Worm (Caenorhabditis elegans) whole organism, L4 larva: ENCODE results near the gene nhr-121.
"Not testable (repeated sequence)": the region's sequence is repeated elsewhere in the genome, so short reads cannot be mapped to it uniquely, and the experiment has no call there.

Experiments used
- R02D3.7 ChIP-seq: fragments of 150-350 bp; sonication (generic microtip); optimal IDR thresholded peaks from 3 replicates; lab custom pipeline; 2014; ENCODE audit warnings: missing biosample characterization, missing genetic modification characterization
- ama-1 ChIP-seq: fragments of 150-350 bp; optimal IDR thresholded peaks from 2 replicates; lab custom pipeline; 2014; ENCODE audit warnings: inconsistent platforms, mixed read lengths
- ces-1 ChIP-seq: fragments of 150-350 bp; sonication (generic microtip); optimal IDR thresholded peaks from 4 replicates; lab custom pipeline; 2014; ENCODE audit warnings: missing biosample characterization, missing genetic modification reagents, missing genetic modification characterization
- daf-12 ChIP-seq: fragments of 150-350 bp; optimal IDR thresholded peaks from 2 replicates; lab custom pipeline; 2014; ENCODE audit warnings: missing biosample characterization, missing genetic modification reagents, missing genetic modification characterization
- egl-27 ChIP-seq: sonication (generic microtip); optimal IDR thresholded peaks from 3 replicates; lab custom pipeline; 2017; ENCODE audit warnings: missing biosample characterization, missing genetic modification reagents, missing genetic modification characterization
- lir-3 ChIP-seq: sonication (generic microtip); optimal IDR thresholded peaks from 2 replicates; lab custom pipeline; 2016; ENCODE audit warnings: mild to moderate bottlenecking, missing genetic modification characterization, missing compliant biosample characterization
- mep-1 ChIP-seq: fragments of 150-350 bp; sonication (generic microtip); optimal IDR thresholded peaks from 3 replicates; lab custom pipeline; 2014; ENCODE audit warnings: missing biosample characterization, missing genetic modification characterization
- nhr-25 ChIP-seq: sonication (generic microtip); optimal IDR thresholded peaks from 2 replicates; lab custom pipeline; 2017; ENCODE audit warnings: missing genetic modification characterization, mild to moderate bottlenecking, missing compliant biosample characterization, antibody characterized with exemption, moderate library complexity, borderline replicate concordance; ENCODE audit not compliant: insufficient read depth
- pha-4 ChIP-seq, 2 experiments: fragments of 150-350 bp in 1 of 2; fragments of 200-800 bp in 1 of 2; sonication (Bioruptor generic) in 1 of 2; IDR thresholded peaks in 1 of 2; optimal IDR thresholded peaks in 1 of 2; 2 replicates each; pipeline versions ENCODE4 v1.3.6 to Lab custom; 2014 to 2022; ENCODE audit warnings: missing genetic modification characterization in 2 of 2, missing genetic modification reagents in 2 of 2, missing biosample characterization in 1 of 2, missing compliant biosample characterization in 1 of 2
- saeg-2 ChIP-seq: fragments of 200-800 bp; sonication (Bioruptor generic); IDR thresholded peaks from 2 replicates; pipeline ENCODE4 v1.3.6; 2022; ENCODE audit warnings: missing genetic modification reagents, missing genetic modification characterization, missing compliant biosample characterization

ce11 chrIII:2494717-2495116, 40.1 kb upstream of the nhr-121 start:
- TF ChIP-seq daf-12 (tag; lab: Kevin White, UChicago); nhr-25 (tag; lab: Kevin White, UChicago); ces-1 (GFP tag; lab: Kevin White, UChicago); R02D3.7 (tag; lab: Kevin White, UChicago); ama-1; egl-27 (tag; lab: Kevin White, UChicago); mep-1; lir-3 (tag; lab: Kevin White, UChicago); pha-4 (tag; optimal IDR thresholded peaks at IDR 0.05; lab: Kevin White, UChicago); saeg-2 (GFP tag; lab: Robert Waterston, UW): not testable (repeated sequence)
- peak; percentile 80; the same call in 1 of the 2 replicates for TF ChIP-seq pha-4 (GFP tag; IDR thresholded peaks at IDR 0.05; lab: Robert Waterston, UW)
